Worm (Caenorhabditis elegans) whole organism, L1 larva: ENCODE data around the gene K04C2.2.

ENCODE experiments used
- C04F5.9 ChIP-seq: sonication (generic microtip); optimal IDR thresholded peaks from 2 replicates; lab custom pipeline; 2016; ENCODE audit warnings: missing genetic modification characterization, missing compliant biosample characterization
- C16A3.4 ChIP-seq: fragments of 150-350 bp; optimal IDR thresholded peaks from 2 replicates; lab custom pipeline; 2014; ENCODE audit warnings: missing biosample characterization, missing genetic modification characterization
- C34B4.2 ChIP-seq: sonication (generic microtip); optimal IDR thresholded peaks from 2 replicates; lab custom pipeline; 2017; ENCODE audit warnings: mild to moderate bottlenecking, missing genetic modification characterization, missing compliant biosample characterization
- F16B12.6 ChIP-seq: fragments of 150-350 bp; optimal IDR thresholded peaks from 2 replicates; lab custom pipeline; 2014; ENCODE audit warnings: missing biosample characterization, missing genetic modification characterization
- ama-1 ChIP-seq: fragments of 150-350 bp; optimal IDR thresholded peaks from 2 replicates; lab custom pipeline; 2014
- ceh-63 ChIP-seq: fragments of 200-800 bp; sonication (Bioruptor generic); optimal IDR thresholded peaks from 2 replicates; lab custom pipeline; 2018; ENCODE audit warnings: mild to moderate bottlenecking, missing genetic modification characterization, missing compliant biosample characterization
- ceh-82 ChIP-seq, 3 experiments: fragments of 150-350 bp in 1 of 3; sonication (generic microtip) in 2 of 3; optimal IDR thresholded peaks; 2 replicates each; lab custom pipeline; 2014 to 2017; ENCODE audit warnings: missing biosample characterization in 3 of 3, missing genetic modification characterization in 3 of 3
- ceh-88 ChIP-seq: fragments of 200-800 bp; sonication (Bioruptor generic); IDR thresholded peaks from 2 replicates; pipeline ENCODE4 v1.3.6; 2022; ENCODE audit warnings: missing genetic modification characterization, missing compliant biosample characterization
- ces-1 ChIP-seq: fragments of 150-350 bp; optimal IDR thresholded peaks from 2 replicates; lab custom pipeline; 2014; ENCODE audit warnings: missing biosample characterization, missing genetic modification reagents, missing genetic modification characterization
- dpl-1 ChIP-seq, 3 experiments: fragments of 150-350 bp in 2 of 3; sonication (generic microtip) in 1 of 3; optimal IDR thresholded peaks; 2 replicates each; lab custom pipeline; 2014 to 2017; ENCODE audit warnings: missing biosample characterization in 3 of 3, missing genetic modification characterization in 3 of 3, missing genetic modification reagents in 3 of 3
- dsc-1 ChIP-seq: sonication (generic microtip); optimal IDR thresholded peaks from 2 replicates; lab custom pipeline; 2016; ENCODE audit warnings: mild to moderate bottlenecking, missing genetic modification characterization, missing compliant biosample characterization
- efl-1 ChIP-seq, 4 experiments: fragments of 150-350 bp; optimal IDR thresholded peaks in 3 of 4; peaks in 1 of 4; 1 replicate in 1 of 4; 2 replicates in 3 of 4; lab custom pipeline; 2014; ENCODE audit warnings: missing biosample characterization in 2 of 4, missing genetic modification characterization in 2 of 4, missing genetic modification reagents in 2 of 4
- elt-3 ChIP-seq, 6 experiments: fragments of 150-350 bp in 1 of 6; sonication (generic microtip); optimal IDR thresholded peaks; 2 replicates each; lab custom pipeline; 2017 to 2018; ENCODE audit warnings: missing biosample characterization in 6 of 6, missing genetic modification characterization in 6 of 6, inconsistent platforms in 1 of 6
- fkh-10 ChIP-seq: sonication (generic microtip); optimal IDR thresholded peaks from 2 replicates; lab custom pipeline; 2017; ENCODE audit warnings: missing biosample characterization, missing genetic modification reagents, missing genetic modification characterization
- fkh-8 ChIP-seq: sonication (generic microtip); optimal IDR thresholded peaks from 2 replicates; lab custom pipeline; 2016; ENCODE audit warnings: mild to moderate bottlenecking, missing genetic modification characterization, missing compliant biosample characterization
- grh-1 ChIP-seq: fragments of 200-800 bp; sonication (Bioruptor generic); IDR thresholded peaks from 2 replicates; pipeline ENCODE4 v1.3.6; 2022; ENCODE audit warnings: missing genetic modification reagents, missing genetic modification characterization, missing compliant biosample characterization
- hpl-2 ChIP-seq: fragments of 150-350 bp; optimal IDR thresholded peaks from 2 replicates; lab custom pipeline; 2014; ENCODE audit warnings: missing biosample characterization, missing genetic modification reagents, missing genetic modification characterization
- jun-1 ChIP-seq: fragments of 150-350 bp; optimal IDR thresholded peaks from 2 replicates; lab custom pipeline; 2014; ENCODE audit warnings: missing biosample characterization, missing genetic modification reagents, missing genetic modification characterization
- lin-13 ChIP-seq: fragments of 150-350 bp; optimal IDR thresholded peaks from 2 replicates; lab custom pipeline; 2014; ENCODE audit warnings: missing biosample characterization, missing genetic modification reagents, missing genetic modification characterization
- lin-14 ChIP-seq: fragments of 200-800 bp; sonication (Bioruptor generic); optimal IDR thresholded peaks from 2 replicates; lab custom pipeline; 2018; ENCODE audit warnings: mild to moderate bottlenecking, missing genetic modification characterization, moderate library complexity, missing compliant biosample characterization
- lin-15B ChIP-seq: fragments of 150-350 bp; sonication (generic microtip); optimal IDR thresholded peaks from 3 replicates; lab custom pipeline; 2014; ENCODE audit warnings: missing biosample characterization, missing genetic modification characterization
- lin-35 ChIP-seq, 2 experiments: fragments of 150-350 bp; optimal IDR thresholded peaks; 2 replicates each; lab custom pipeline; 2014; ENCODE audit warnings: missing biosample characterization in 2 of 2, missing genetic modification characterization in 2 of 2, missing genetic modification reagents in 2 of 2
- lsy-2 ChIP-seq, 2 experiments: fragments of 150-350 bp; optimal IDR thresholded peaks; 2 replicates each; lab custom pipeline; 2014; ENCODE audit warnings: missing biosample characterization in 2 of 2, missing genetic modification characterization in 2 of 2
- mep-1 ChIP-seq: fragments of 150-350 bp; optimal IDR thresholded peaks from 2 replicates; lab custom pipeline; 2014; ENCODE audit warnings: missing biosample characterization, missing genetic modification characterization
- nhr-20 ChIP-seq: sonication (generic microtip); optimal IDR thresholded peaks from 2 replicates; lab custom pipeline; 2016; ENCODE audit warnings: mild to moderate bottlenecking, missing genetic modification characterization, missing compliant biosample characterization
- nhr-237 ChIP-seq: fragments of 150-350 bp; optimal IDR thresholded peaks from 2 replicates; lab custom pipeline; 2014; ENCODE audit warnings: missing biosample characterization, missing genetic modification characterization
- nhr-47 ChIP-seq: sonication (generic microtip); optimal IDR thresholded peaks from 2 replicates; lab custom pipeline; 2016; ENCODE audit warnings: mild to moderate bottlenecking, missing genetic modification characterization, moderate library complexity, missing compliant biosample characterization
- nhr-71 ChIP-seq: sonication (generic microtip); optimal IDR thresholded peaks from 2 replicates; lab custom pipeline; 2016; ENCODE audit warnings: mild to moderate bottlenecking, missing genetic modification characterization, moderate library complexity, missing compliant biosample characterization
- nhr-85 ChIP-seq: sonication (generic microtip); peaks from one replicate; lab custom pipeline; 2016; ENCODE audit warnings: missing genetic modification characterization, inconsistent platforms, missing compliant biosample characterization
- pag-3 ChIP-seq: sonication (generic microtip); optimal IDR thresholded peaks from 2 replicates; lab custom pipeline; 2017; ENCODE audit warnings: missing genetic modification characterization, mild to moderate bottlenecking, missing compliant biosample characterization, antibody characterized with exemption, borderline replicate concordance; ENCODE audit not compliant: insufficient read depth
- pqm-1 ChIP-seq: sonication (generic microtip); optimal IDR thresholded peaks from 3 replicates; lab custom pipeline; 2017; ENCODE audit warnings: missing biosample characterization, missing genetic modification characterization
- rnt-1 ChIP-seq: sonication (generic microtip); optimal IDR thresholded peaks from 2 replicates; lab custom pipeline; 2016; ENCODE audit warnings: mild to moderate bottlenecking, missing genetic modification characterization, moderate library complexity, missing compliant biosample characterization
- skn-1 ChIP-seq: fragments of 150-350 bp; optimal IDR thresholded peaks from 2 replicates; lab custom pipeline; 2014; ENCODE audit warnings: missing biosample characterization, missing genetic modification characterization
- snpc-4 ChIP-seq: fragments of 150-350 bp; optimal IDR thresholded peaks from 2 replicates; lab custom pipeline; 2014; ENCODE audit warnings: missing biosample characterization, missing genetic modification characterization
- snu-23 ChIP-seq: sonication (generic microtip); optimal IDR thresholded peaks from 2 replicates; lab custom pipeline; 2016; ENCODE audit warnings: missing genetic modification characterization, missing compliant biosample characterization
- sptf-1 ChIP-seq: fragments of 150-350 bp; optimal IDR thresholded peaks from 2 replicates; lab custom pipeline; 2014; ENCODE audit warnings: missing biosample characterization, missing genetic modification characterization
- swsn-7 ChIP-seq: sonication (generic microtip); optimal IDR thresholded peaks from 2 replicates; lab custom pipeline; 2016; ENCODE audit warnings: missing genetic modification characterization, missing compliant biosample characterization
- unc-130 ChIP-seq: fragments of 150-350 bp; optimal IDR thresholded peaks from 2 replicates; lab custom pipeline; 2017; ENCODE audit warnings: missing biosample characterization, missing genetic modification characterization, inconsistent platforms
- unc-86 ChIP-seq: sonication (generic microtip); optimal IDR thresholded peaks from 2 replicates; lab custom pipeline; 2016; ENCODE audit warnings: missing genetic modification characterization, missing compliant biosample characterization
- xbp-1 ChIP-seq: sonication (generic microtip); optimal IDR thresholded peaks from 2 replicates; lab custom pipeline; 2016; ENCODE audit warnings: missing genetic modification characterization, missing compliant biosample characterization
- ztf-11 ChIP-seq, 2 experiments: sonication (generic microtip); optimal IDR thresholded peaks; 2 replicates each; lab custom pipeline; 2016 to 2017; ENCODE audit warnings: missing genetic modification characterization in 2 of 2, missing biosample characterization in 1 of 2, missing compliant biosample characterization in 1 of 2

Gene K04C2.2

ce11 chrIII:6928725-6929124 lies 39.2 kb downstream of the K04C2.2 start, which contains the start of gene flap-1:
TSS of gene flap-1 (minus strand) at chrIII:6928825.
- TF ChIP-seq pqm-1 (tag; lab: Kevin White, UChicago) (no peak), pag-3 (tag; lab: Kevin White, UChicago) (no peak), ceh-63 (no peak), ceh-82 (tag; optimal IDR thresholded peaks at IDR 0.05; lab: Kevin White, UChicago) (no peak), swsn-7 (tag; lab: Kevin White, UChicago) (no peak), grh-1 (no peak), hpl-2 (GFP tag; lab: Kevin White, UChicago) (no peak), fkh-10 (GFP tag; lab: Kevin White, UChicago) (no peak), lin-35 (GFP tag; optimal IDR thresholded peaks at IDR 0.05; lab: Kevin White, UChicago) (no peak), F16B12.6 (tag; lab: Kevin White, UChicago) (no peak), C34B4.2 (tag; lab: Kevin White, UChicago) (no peak), ces-1 (GFP tag; lab: Kevin White, UChicago) (no peak), nhr-237 (tag; lab: Kevin White, UChicago) (no peak), ama-1 (lab: Kevin White, UChicago) (no peak), ztf-11 (tag; optimal IDR thresholded peaks at IDR 0.05; lab: Kevin White, UChicago) (no peak), sptf-1 (no peak)

DNA sequence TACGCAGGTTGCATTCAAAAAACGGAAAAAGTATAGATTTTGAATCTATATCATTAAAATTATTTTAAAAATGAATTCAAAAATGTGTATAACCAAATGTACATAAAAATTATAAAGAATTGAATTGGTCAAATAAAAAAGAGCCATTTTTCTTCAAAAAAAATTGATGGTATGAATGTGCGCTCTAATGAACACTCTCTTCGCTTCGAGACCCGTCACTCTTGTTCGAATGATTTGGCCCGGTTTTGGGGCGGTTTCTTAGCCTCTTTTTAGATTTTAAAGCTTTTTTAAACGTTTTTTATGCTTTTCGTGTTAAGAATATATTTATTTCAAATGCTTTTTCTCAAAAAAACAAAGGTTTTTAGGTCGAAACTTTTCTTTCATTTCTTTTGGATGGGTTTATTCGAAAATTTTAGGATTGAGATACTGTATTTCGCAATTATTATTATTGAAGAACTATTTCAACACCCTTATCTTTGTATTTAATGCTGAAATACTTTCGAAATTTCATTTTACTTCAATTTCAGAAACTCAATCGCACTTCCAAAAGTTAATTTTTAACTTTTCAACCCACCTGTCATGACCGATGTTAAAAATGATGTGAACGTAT lies 40.1 kb downstream of the K04C2.2 start, which contains the start of gene inf-1:
Gene inf-1 (plus strand): TSS at position 577 of the 610 bp plus-strand sequence.
- peak; percentile 14 for TF ChIP-seq fkh-8 (tag; lab: Kevin White, UChicago)
- TF ChIP-seq mep-1 (tag; lab: Kevin White, UChicago), result peak; percentile 66
- TF ChIP-seq lin-35 (GFP tag; optimal IDR thresholded peaks at IDR 0.05; lab: Kevin White, UChicago), result peak; percentile 69 to 81
- TF ChIP-seq elt-3 (tag; optimal IDR thresholded peaks at IDR 0.05; lab: Kevin White, UChicago), result peak in 2 of 6 experiments; percentile 19 to 46
- peak; percentile 41 for TF ChIP-seq nhr-71 (tag; lab: Kevin White, UChicago)
- TF ChIP-seq C16A3.4 (tag; lab: Kevin White, UChicago), result peak; percentile 55
- peak; percentile 44 for TF ChIP-seq xbp-1
- TF ChIP-seq lin-13 (GFP tag; lab: Kevin White, UChicago), result peak; percentile 25
- no peak for TF ChIP-seq jun-1 (tag; lab: Kevin White, UChicago)
- TF ChIP-seq swsn-7 (tag; lab: Kevin White, UChicago), result peak; percentile 26
- peak; percentile 57 for TF ChIP-seq nhr-85 (tag; lab: Kevin White, UChicago)
- peak; percentile 16 for TF ChIP-seq F16B12.6 (tag; lab: Kevin White, UChicago)
- peak; percentile 54 for TF ChIP-seq lin-14 (GFP tag; lab: Kevin White, UChicago)
- no peak for TF ChIP-seq ces-1 (GFP tag; lab: Kevin White, UChicago)
- peak; percentile 25 for TF ChIP-seq unc-130 (tag; lab: Kevin White, UChicago)
- peak; percentile 63 for TF ChIP-seq efl-1 (optimal IDR thresholded peaks at IDR 0.05; lab: Kevin White, UChicago)
- TF ChIP-seq efl-1 (GFP tag; optimal IDR thresholded peaks at IDR 0.05 in 1 of 2; lab: Kevin White, UChicago), result peak; percentile 70 to 91
- TF ChIP-seq dsc-1, result no peak
- no peak for TF ChIP-seq snpc-4
- TF ChIP-seq C34B4.2 (tag; lab: Kevin White, UChicago), result no peak
- peak; percentile 48 for TF ChIP-seq skn-1 (tag; lab: Kevin White, UChicago)
- peak; percentile 29 for TF ChIP-seq rnt-1 (tag; lab: Kevin White, UChicago)
- TF ChIP-seq snu-23, result peak; percentile 56
- TF ChIP-seq unc-86 (tag; lab: Kevin White, UChicago), result no peak
- peak; percentile 34 for TF ChIP-seq nhr-20
- peak; percentile 67 to 88 for TF ChIP-seq lsy-2 (tag; optimal IDR thresholded peaks at IDR 0.05; lab: Kevin White, UChicago)
- no peak for TF ChIP-seq ceh-88 (GFP tag; lab: Robert Waterston, UW)
- TF ChIP-seq dpl-1 (GFP tag; optimal IDR thresholded peaks at IDR 0.05; lab: Kevin White, UChicago), result peak; percentile 41 to 77 (median 61)
- TF ChIP-seq C04F5.9, result no peak
- TF ChIP-seq nhr-47 (tag; lab: Kevin White, UChicago), result peak; percentile 18
- TF ChIP-seq lin-15B (tag; lab: Kevin White, UChicago), result peak; percentile 67
- TF ChIP-seq ceh-82 (tag; optimal IDR thresholded peaks at IDR 0.05; lab: Kevin White, UChicago), result peak in 1 of 3 experiments; percentile 40
